Fruit fly (Drosophila melanogaster): Measurements from ENCODE around the gene CG14932.

DNA sequence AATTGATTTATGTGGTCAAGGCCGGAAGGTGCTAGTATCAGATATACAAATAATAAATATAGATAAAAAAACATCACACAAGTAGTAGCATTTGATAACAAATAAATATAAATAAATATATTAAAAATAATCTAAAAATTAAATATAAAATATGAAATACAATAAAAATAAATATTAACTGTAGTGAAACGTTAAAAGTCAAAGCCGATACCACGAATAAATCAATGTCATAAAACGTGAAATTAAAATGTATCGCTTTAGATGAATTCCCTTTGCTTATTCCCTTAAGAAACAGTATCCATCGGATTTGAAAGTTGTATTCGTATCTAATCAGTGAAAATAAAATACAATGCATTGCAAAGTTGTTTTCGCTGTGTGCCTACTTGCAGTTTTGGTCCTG, 44.6 kb downstream of the CG14932 start, which contains the start of gene CG45012:
- no peak for TF ChIP-seq CG1792 (GFP tag; optimal IDR thresholded peaks at IDR 0.05)
- no peak for TF ChIP-seq cg (GFP tag; optimal IDR thresholded peaks at IDR 0.05)
- TF ChIP-seq Chrac-16 (GFP tag; optimal IDR thresholded peaks at IDR 0.05), result no peak
- no peak for TF ChIP-seq kay (GFP tag; optimal IDR thresholded peaks at IDR 0.05)
- no peak for TF ChIP-seq CG30431 (GFP tag; optimal IDR thresholded peaks at IDR 0.05)
- no peak for TF ChIP-seq jing (GFP tag; optimal IDR thresholded peaks at IDR 0.05)
- no peak for TF ChIP-seq vnd (GFP tag; IDR thresholded peaks at IDR 0.05; ENCODE audit: partially characterized antibody)
- no peak for TF ChIP-seq gce (GFP tag; IDR thresholded peaks at IDR 0.05)
- no peak for TF ChIP-seq Usf (GFP tag; optimal IDR thresholded peaks at IDR 0.05)
- no peak for TF ChIP-seq sr (GFP tag; IDR thresholded peaks at IDR 0.05)

All from whole organism, embryonic.